Worm (Caenorhabditis elegans) whole organism, late embryonic: ENCODE data around the gene miz-1.

ENCODE experiments used
- C08G9.2 ChIP-seq: sonication (generic microtip); optimal IDR thresholded peaks from 2 replicates; lab custom pipeline; 2016; ENCODE audit warnings: mild to moderate bottlenecking, missing genetic modification characterization, moderate library complexity, missing compliant biosample characterization
- Y22D7AL.16 ChIP-seq: sonication (generic microtip); optimal IDR thresholded peaks from 2 replicates; lab custom pipeline; 2016; ENCODE audit warnings: missing genetic modification characterization, missing compliant biosample characterization
- ahr-1 ChIP-seq: sonication (generic microtip); optimal IDR thresholded peaks from 2 replicates; lab custom pipeline; 2016; ENCODE audit warnings: missing genetic modification characterization, missing compliant biosample characterization
- ceh-14 ChIP-seq: sonication (generic microtip); optimal IDR thresholded peaks from 2 replicates; lab custom pipeline; 2016; ENCODE audit warnings: missing genotype, missing genetic modification characterization, missing compliant biosample characterization
- ceh-22 ChIP-seq: sonication (generic microtip); optimal IDR thresholded peaks from 2 replicates; lab custom pipeline; 2017; ENCODE audit warnings: missing biosample characterization, missing genetic modification characterization
- ceh-24 ChIP-seq: sonication (generic microtip); optimal IDR thresholded peaks from 2 replicates; lab custom pipeline; 2016; ENCODE audit warnings: mild to moderate bottlenecking, missing genetic modification characterization, missing compliant biosample characterization
- ceh-30 ChIP-seq: fragments of 150-350 bp; optimal IDR thresholded peaks from 2 replicates; lab custom pipeline; 2014; ENCODE audit warnings: missing biosample characterization, missing genetic modification characterization
- ceh-31 ChIP-seq: sonication (generic microtip); optimal IDR thresholded peaks from 2 replicates; lab custom pipeline; 2016; ENCODE audit warnings: missing genetic modification characterization, missing compliant biosample characterization
- ceh-34 ChIP-seq: sonication (generic microtip); optimal IDR thresholded peaks from 2 replicates; lab custom pipeline; 2016; ENCODE audit warnings: mild to moderate bottlenecking, missing genetic modification characterization, missing compliant biosample characterization
- ceh-45 ChIP-seq: fragments of 200-800 bp; sonication (Bioruptor generic); IDR thresholded peaks from 2 replicates; pipeline ENCODE4 v1.3.6; 2022; ENCODE audit warnings: missing genetic modification reagents, missing genetic modification characterization, missing compliant biosample characterization
- ceh-48 ChIP-seq: sonication (generic microtip); optimal IDR thresholded peaks from 2 replicates; lab custom pipeline; 2016; ENCODE audit warnings: missing genetic modification characterization, inconsistent platforms, missing compliant biosample characterization
- ceh-6 ChIP-seq: fragments of 200-800 bp; sonication (Bioruptor generic); optimal IDR thresholded peaks from 2 replicates; lab custom pipeline; 2018; ENCODE audit warnings: mild to moderate bottlenecking, missing genetic modification characterization, missing compliant biosample characterization
- che-1 ChIP-seq: sonication (generic microtip); optimal IDR thresholded peaks from 2 replicates; lab custom pipeline; 2016; ENCODE audit warnings: mild to moderate bottlenecking, missing genetic modification characterization, missing compliant biosample characterization
- dmd-4 ChIP-seq: sonication (generic microtip); optimal IDR thresholded peaks from 2 replicates; lab custom pipeline; 2016; ENCODE audit warnings: borderline replicate concordance, missing genetic modification characterization, missing compliant biosample characterization
- dve-1 ChIP-seq: sonication (generic microtip); optimal IDR thresholded peaks from 2 replicates; lab custom pipeline; 2017; ENCODE audit warnings: antibody characterized with exemption, mild to moderate bottlenecking, missing genetic modification characterization, missing compliant biosample characterization
- elt-2 ChIP-seq: sonication (generic microtip); optimal IDR thresholded peaks from 2 replicates; lab custom pipeline; 2016; ENCODE audit warnings: missing genetic modification reagents, missing genetic modification characterization, missing compliant biosample characterization
- ets-4 ChIP-seq: sonication (generic microtip); optimal IDR thresholded peaks from 2 replicates; lab custom pipeline; 2016; ENCODE audit warnings: missing genetic modification characterization, missing compliant biosample characterization
- gmeb-2 ChIP-seq: sonication (generic microtip); optimal IDR thresholded peaks from 2 replicates; lab custom pipeline; 2016; ENCODE audit warnings: missing genetic modification characterization, inconsistent platforms, missing compliant biosample characterization
- hlh-30 ChIP-seq: sonication (generic microtip); optimal IDR thresholded peaks from 2 replicates; lab custom pipeline; 2017; ENCODE audit warnings: antibody characterized with exemption, missing genetic modification characterization, missing compliant biosample characterization; ENCODE audit not compliant: insufficient read depth
- hlh-6 ChIP-seq: sonication (generic microtip); optimal IDR thresholded peaks from 2 replicates; lab custom pipeline; 2016; ENCODE audit warnings: missing genotype, missing genetic modification characterization, missing compliant biosample characterization
- hlh-8 ChIP-seq: sonication (generic microtip); optimal IDR thresholded peaks from 2 replicates; lab custom pipeline; 2016; ENCODE audit warnings: missing genotype, missing genetic modification characterization, missing compliant biosample characterization
- lin-11 ChIP-seq: fragments of 200-800 bp; sonication (Bioruptor generic); optimal IDR thresholded peaks from 2 replicates; lab custom pipeline; 2018; ENCODE audit warnings: mild to moderate bottlenecking, missing genetic modification characterization, missing compliant biosample characterization
- madf-2 ChIP-seq: sonication (generic microtip); optimal IDR thresholded peaks from 2 replicates; lab custom pipeline; 2017; ENCODE audit warnings: missing genetic modification characterization, missing compliant biosample characterization
- nfya-1 ChIP-seq: sonication (generic microtip); optimal IDR thresholded peaks from 2 replicates; lab custom pipeline; 2017; ENCODE audit warnings: missing genetic modification characterization, mild to moderate bottlenecking, missing compliant biosample characterization, antibody characterized with exemption, moderate library complexity
- nhr-232 ChIP-seq: sonication (generic microtip); optimal IDR thresholded peaks from 2 replicates; lab custom pipeline; 2016; ENCODE audit warnings: missing genetic modification characterization, missing compliant biosample characterization
- odd-2 ChIP-seq: sonication (generic microtip); optimal IDR thresholded peaks from 2 replicates; lab custom pipeline; 2017; ENCODE audit warnings: antibody characterized with exemption, mild to moderate bottlenecking, missing genetic modification characterization, missing compliant biosample characterization
- pag-3 ChIP-seq: sonication (generic microtip); optimal IDR thresholded peaks from 2 replicates; lab custom pipeline; 2016; ENCODE audit warnings: missing compliant biosample characterization, missing genetic modification characterization, borderline replicate concordance
- pat-9 ChIP-seq: fragments of 200-800 bp; sonication (Bioruptor generic); optimal IDR thresholded peaks from 2 replicates; lab custom pipeline; 2018; ENCODE audit warnings: mild to moderate bottlenecking, missing genetic modification characterization, moderate library complexity, missing compliant biosample characterization
- pax-1 ChIP-seq: fragments of 150-350 bp; optimal IDR thresholded peaks from 2 replicates; lab custom pipeline; 2014; ENCODE audit warnings: missing biosample characterization, missing genetic modification characterization
- pha-2 ChIP-seq: sonication (generic microtip); optimal IDR thresholded peaks from 2 replicates; lab custom pipeline; 2017; ENCODE audit warnings: mild to moderate bottlenecking, missing genetic modification characterization, missing compliant biosample characterization
- rnt-1 ChIP-seq: sonication (generic microtip); optimal IDR thresholded peaks from 2 replicates; lab custom pipeline; 2016; ENCODE audit warnings: missing genetic modification characterization, missing compliant biosample characterization
- sdc-2 ChIP-seq: sonication (generic microtip); optimal IDR thresholded peaks from 2 replicates; lab custom pipeline; 2016; ENCODE audit warnings: missing genotype, missing genetic modification characterization, missing compliant biosample characterization
- sox-2 ChIP-seq: fragments of 200-800 bp; sonication (Bioruptor generic); IDR thresholded peaks from 2 replicates; pipeline ENCODE4 v1.3.6; 2022; ENCODE audit warnings: missing genetic modification reagents, missing genetic modification characterization, missing compliant biosample characterization
- sox-4 ChIP-seq: sonication (generic microtip); optimal IDR thresholded peaks from 2 replicates; lab custom pipeline; 2017; ENCODE audit warnings: mild to moderate bottlenecking, missing genetic modification characterization, inconsistent platforms, missing compliant biosample characterization
- tbx-2 ChIP-seq: sonication (generic microtip); optimal IDR thresholded peaks from 2 replicates; lab custom pipeline; 2016; ENCODE audit warnings: missing genetic modification characterization, missing compliant biosample characterization
- tbx-7 ChIP-seq: sonication (generic microtip); optimal IDR thresholded peaks from 2 replicates; lab custom pipeline; 2016; ENCODE audit warnings: missing genotype, missing genetic modification characterization, missing compliant biosample characterization
- unc-3 ChIP-seq, 2 experiments: fragments of 200-800 bp in 1 of 2; sonication (Bioruptor generic) in 1 of 2; sonication (generic microtip) in 1 of 2; conservative IDR thresholded peaks in 1 of 2; optimal IDR thresholded peaks in 1 of 2; 2 replicates each; pipeline versions ENCODE4 v1.3.6 to Lab custom; 2016 to 2022; ENCODE audit warnings: missing compliant biosample characterization in 2 of 2, missing genetic modification characterization in 2 of 2, missing genetic modification reagents in 1 of 2
- unc-55 ChIP-seq: sonication (generic microtip); optimal IDR thresholded peaks from 2 replicates; lab custom pipeline; 2017; ENCODE audit warnings: missing biosample characterization, missing genetic modification reagents, missing genetic modification characterization
- unc-86 ChIP-seq: sonication (generic microtip); optimal IDR thresholded peaks from 2 replicates; lab custom pipeline; 2016; ENCODE audit warnings: missing genetic modification characterization, missing compliant biosample characterization

Gene miz-1

ce11 chrIV:10784085-10784484 lies 28.1 kb upstream of the miz-1 start:
- TF ChIP-seq elt-2 (tag; lab: Kevin White, UChicago): peak; percentile 84
- no peak for TF ChIP-seq lin-11 (tag; lab: Kevin White, UChicago)

DNA sequence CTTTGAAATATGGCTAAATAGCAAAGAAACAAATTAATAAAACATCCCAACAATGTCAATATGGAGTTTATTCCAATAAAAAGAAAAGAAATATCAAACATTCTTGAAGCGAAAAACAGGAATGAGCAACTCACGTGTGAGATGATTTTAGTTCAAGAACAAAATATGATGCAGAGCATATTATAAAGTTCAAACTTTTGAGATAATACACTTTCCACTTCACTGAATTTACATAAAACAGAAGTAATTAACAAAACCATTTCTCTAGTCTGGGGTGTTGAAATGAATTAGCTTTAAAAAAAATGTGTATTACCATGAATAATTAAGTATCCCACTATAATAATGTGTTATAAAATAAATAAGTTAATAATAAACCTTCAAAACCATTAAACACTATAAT lies 25.5 kb upstream of the miz-1 start, which contains the start of gene srd-7:
Gene srd-7 (minus strand): TSS at position 101 of the 400 bp plus-strand sequence.
- TF ChIP-seq madf-2 (tag; lab: Kevin White, UChicago): no peak
- TF ChIP-seq ceh-34 (tag; lab: Kevin White, UChicago): no peak
- no peak for TF ChIP-seq sox-2 (GFP tag; lab: Robert Waterston, UW)

DNA sequence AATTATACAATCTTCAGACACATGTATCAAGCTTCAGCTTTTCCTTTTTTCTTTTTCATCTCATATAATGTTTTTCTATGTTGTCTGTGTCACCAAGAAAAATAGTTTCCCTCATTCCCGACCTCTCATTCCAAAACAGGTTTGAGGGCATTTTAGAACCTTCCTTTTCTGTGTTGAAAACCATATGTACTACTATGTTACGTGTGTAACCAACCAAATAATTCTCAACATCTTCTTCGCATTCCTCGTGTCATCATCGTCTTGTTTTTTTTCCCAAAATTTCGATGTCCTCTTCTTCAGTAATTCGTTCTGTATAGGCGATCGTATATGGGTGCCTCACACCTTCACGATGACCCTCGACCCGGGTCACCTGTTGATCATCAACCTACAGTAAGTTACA lies 21.8 kb upstream of the miz-1 start, which contains the start of gene pept-2:
Gene pept-2 (plus strand): TSS at position 301 of the 400 bp plus-strand sequence.
- TF ChIP-seq C08G9.2 (no peak), nfya-1 (tag; lab: Kevin White, UChicago) (no peak), odd-2 (tag; lab: Kevin White, UChicago) (no peak), ceh-45 (GFP tag; lab: Robert Waterston, UW) (no peak), nhr-232 (tag; lab: Kevin White, UChicago) (no peak), ceh-14 (tag; lab: Kevin White, UChicago) (no peak), pax-1 (tag; lab: Kevin White, UChicago) (no peak), unc-55 (GFP tag; lab: Kevin White, UChicago) (no peak), ceh-6 (no peak), ceh-31 (no peak), pat-9 (no peak), gmeb-2 (tag; lab: Kevin White, UChicago) (no peak), dmd-4 (tag; lab: Kevin White, UChicago) (no peak), sox-4 (tag; lab: Kevin White, UChicago) (no peak), hlh-6 (tag; lab: Kevin White, UChicago) (no peak), unc-3 (GFP tag; conservative IDR thresholded peaks at IDR 0.05; lab: Robert Waterston, UW) (no peak), unc-3 (tag; optimal IDR thresholded peaks at IDR 0.05; lab: Kevin White, UChicago) (no peak), dve-1 (tag; lab: Kevin White, UChicago) (no peak), sdc-2 (tag; lab: Kevin White, UChicago) (no peak), pag-3 (tag; lab: Kevin White, UChicago) (no peak), tbx-2 (tag; lab: Kevin White, UChicago) (no peak)

- TF ChIP-seq ceh-48: no peak
Observed at ce11 chrIV:10795678-10796077, 16.5 kb upstream of the miz-1 start.

DNA sequence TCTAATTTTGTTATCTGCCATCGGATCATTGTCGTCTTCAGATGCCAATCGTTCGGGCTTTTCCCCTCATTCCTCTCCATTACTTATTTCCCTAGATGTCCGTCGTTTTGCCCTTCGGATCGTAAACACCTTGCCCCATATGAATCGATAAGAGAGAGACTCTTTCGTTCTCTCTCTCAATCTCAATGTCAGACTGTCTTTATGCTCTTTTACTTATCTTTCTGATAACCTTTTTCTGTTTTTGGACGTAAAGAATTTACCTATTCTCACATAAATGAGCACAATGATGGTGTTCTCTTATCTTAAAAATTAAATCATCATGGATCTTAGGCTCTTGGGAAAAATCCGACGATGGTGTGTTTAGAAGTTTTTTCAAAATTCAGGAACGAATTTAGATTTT lies 15.5 kb upstream of the miz-1 start:
- TF ChIP-seq elt-2 (tag; lab: Kevin White, UChicago): peak; percentile 53
- no peak for TF ChIP-seq unc-55 (GFP tag; lab: Kevin White, UChicago)

DNA sequence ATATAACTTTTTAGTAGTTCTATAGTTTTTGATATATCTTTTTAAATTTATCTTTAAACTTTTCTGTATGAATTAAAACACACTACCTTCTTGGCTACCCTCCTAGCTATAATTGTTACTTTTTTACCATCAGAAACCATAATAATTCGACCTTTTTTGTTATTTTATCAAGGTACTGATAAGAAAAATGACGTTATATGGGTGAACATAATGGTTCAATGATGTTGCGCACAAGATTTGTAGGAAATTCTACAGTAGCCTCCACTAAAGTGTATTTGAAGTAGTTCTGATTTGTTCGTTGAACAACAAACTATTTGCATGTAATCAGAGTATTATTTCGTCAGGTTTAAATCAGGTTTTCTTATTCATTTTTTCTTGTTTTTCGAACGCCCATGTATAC lies 13.6 kb upstream of the miz-1 start:
- TF ChIP-seq elt-2 (tag; lab: Kevin White, UChicago) (peak; percentile 36), gmeb-2 (tag; lab: Kevin White, UChicago) (no peak)
- TF ChIP-seq, all 69 proteins: peak for 1

- TF ChIP-seq ceh-24: no peak
- TF ChIP-seq ceh-30: no peak
- TF ChIP-seq rnt-1 (tag; lab: Kevin White, UChicago): no peak
- no peak for TF ChIP-seq tbx-7 (tag; lab: Kevin White, UChicago)
- TF ChIP-seq Y22D7AL.16: no peak
- no peak for TF ChIP-seq ceh-22 (tag; lab: Kevin White, UChicago)
- TF ChIP-seq ceh-45 (GFP tag; lab: Robert Waterston, UW): no peak
- no peak for TF ChIP-seq pha-2 (tag; lab: Kevin White, UChicago)
- no peak for TF ChIP-seq hlh-8 (tag; lab: Kevin White, UChicago)
- no peak for TF ChIP-seq ets-4 (tag; lab: Kevin White, UChicago)
- no peak for TF ChIP-seq unc-86
- no peak for TF ChIP-seq elt-2 (tag; lab: Kevin White, UChicago)
- no peak for TF ChIP-seq sdc-2 (tag; lab: Kevin White, UChicago)
- no peak for TF ChIP-seq hlh-30 (tag; lab: Kevin White, UChicago)
- no peak for TF ChIP-seq ahr-1 (tag; lab: Kevin White, UChicago)
- no peak for TF ChIP-seq che-1 (tag; lab: Kevin White, UChicago)
Observed at ce11 chrIV:10799354-10799753, 12.8 kb upstream of the miz-1 start, which contains the start of gene zipt-2.1. Gene zipt-2.1 (plus strand): TSS chrIV:10799654.
